Worm (Caenorhabditis elegans): Measurements from ENCODE around the gene spe-18.

The spe-18 gene

ce11 chrII:13187188-13187587 lies 34.0 kb upstream of the spe-18 start, which contains the start of gene mecr-1 (continued):
- no peak for TF ChIP-seq ZK337.2 (GFP tag; IDR thresholded peaks at IDR 0.05)
- peak; percentile 82 for TF ChIP-seq R02D3.7 (tag; optimal IDR thresholded peaks at IDR 0.05)

- no peak for TF ChIP-seq zag-1 (tag; optimal IDR thresholded peaks at IDR 0.05)
- TF ChIP-seq egl-43 (GFP tag; IDR thresholded peaks at IDR 0.05) = peak; percentile 44; the same call in 1 of the 2 replicates
Observed at ce11 chrII:13184129-13184528, 30.9 kb upstream of the spe-18 start, which contains the start of gene W09H1.3. Gene W09H1.3 (plus strand): TSS chrII:13184429.

- TF ChIP-seq zfp-2 (tag; optimal IDR thresholded peaks at IDR 0.05) = no peak
- no peak for TF ChIP-seq zag-1 (tag; optimal IDR thresholded peaks at IDR 0.05)
- TF ChIP-seq aha-1 (tag) = peak; percentile 31
Observed at ce11 chrII:13183228-13183755, 30.1 kb upstream of the spe-18 start, which contains the start of the genes W09H1.4 and his-73. Gene W09H1.4 (plus strand): TSS chrII:13183528. Gene his-73 (plus strand): TSS chrII:13183705.

ce11 chrII:13182295-13182694 lies 29.1 kb upstream of the spe-18 start:
- TF ChIP-seq set-16 (GFP tag; IDR thresholded peaks at IDR 0.05) = peak; percentile 52

- no peak for TF ChIP-seq ceh-28 (tag; optimal IDR thresholded peaks at IDR 0.05)
- no peak for TF ChIP-seq fkh-10 (GFP tag; optimal IDR thresholded peaks at IDR 0.05)
- TF ChIP-seq fos-1 (tag; optimal IDR thresholded peaks at IDR 0.05) = no peak
Observed at ce11 chrII:13181465-13181864, 28.3 kb upstream of the spe-18 start, which contains the start of gene W09H1.1. Gene W09H1.1 (minus strand): TSS chrII:13181565.

ce11 chrII:13174435-13174834 lies 21.2 kb upstream of the spe-18 start:
- TF ChIP-seq set-16 (GFP tag; IDR thresholded peaks at IDR 0.05) = peak; percentile 68
- no peak for TF ChIP-seq nhr-25 (tag; optimal IDR thresholded peaks at IDR 0.05; ENCODE audit: borderline replicate concordance, insufficient read depth)
- TF ChIP-seq mxl-3 (GFP tag; optimal IDR thresholded peaks at IDR 0.05) = peak; percentile 53
- TF ChIP-seq ceh-32 (tag; optimal IDR thresholded peaks at IDR 0.05; ENCODE audit: poor library complexity) = no peak

- TF ChIP-seq mxl-3 (GFP tag; optimal IDR thresholded peaks at IDR 0.05) (peak; percentile 22), sdz-12 (GFP tag; optimal IDR thresholded peaks at IDR 0.05) (peak; percentile 3), zip-11 (GFP tag; IDR thresholded peaks at IDR 0.05) (no peak), pha-4 (GFP tag; IDR thresholded peaks at IDR 0.05) (no peak), pha-4 (tag; optimal IDR thresholded peaks at IDR 0.05) (no peak), set-16 (GFP tag; IDR thresholded peaks at IDR 0.05) (peak; percentile 61), aha-1 (tag) (peak; percentile 76), hlh-11 (tag; optimal IDR thresholded peaks at IDR 0.05) (peak; percentile 13)
Observed at ce11 chrII:13170696-13171095, 17.5 kb upstream of the spe-18 start.

ce11 chrII:13167493-13167892 lies 14.3 kb upstream of the spe-18 start:
- TF ChIP-seq mxl-3 (GFP tag; optimal IDR thresholded peaks at IDR 0.05) (peak; percentile 16), Y48G9A.11 (GFP tag; IDR thresholded peaks at IDR 0.05) (no peak), zfp-3 (GFP tag; conservative IDR thresholded peaks at IDR 0.05) (no peak), hlh-11 (tag; optimal IDR thresholded peaks at IDR 0.05) (peak; percentile 52), nhr-48 (tag; optimal IDR thresholded peaks at IDR 0.05) (peak; percentile 24), nhr-28 (tag; optimal IDR thresholded peaks at IDR 0.05) (peak; percentile 38), zag-1 (tag; optimal IDR thresholded peaks at IDR 0.05) (no peak), spr-1 (tag; optimal IDR thresholded peaks at IDR 0.05) (peak; percentile 25)

- TF ChIP-seq unc-62 (GFP tag; optimal IDR thresholded peaks at IDR 0.05 in 1 of 2) = peak in 1 of 2 experiments; percentile 40
- no peak for TF ChIP-seq unc-62 (tag; optimal IDR thresholded peaks at IDR 0.05)
- no peak for TF ChIP-seq daf-8 (GFP tag; IDR thresholded peaks at IDR 0.05)
- TF ChIP-seq ceh-82 (tag; optimal IDR thresholded peaks at IDR 0.05) = no peak
- TF ChIP-seq vab-7 (GFP tag; IDR thresholded peaks at IDR 0.05) = no peak
- peak; percentile 93 for TF ChIP-seq hlh-30 (tag; optimal IDR thresholded peaks at IDR 0.05; ENCODE audit: insufficient read depth)
- no peak for TF ChIP-seq ceh-20 (GFP tag; IDR thresholded peaks at IDR 0.05)
- no peak for TF ChIP-seq ZK337.2 (GFP tag; IDR thresholded peaks at IDR 0.05)
- no peak for TF ChIP-seq lin-39 (tag; optimal IDR thresholded peaks at IDR 0.05)
- TF ChIP-seq zag-1 (tag; optimal IDR thresholded peaks at IDR 0.05) = no peak
- no peak for TF ChIP-seq lin-38 (GFP tag; IDR thresholded peaks at IDR 0.05)
- no peak for TF ChIP-seq F44E2.7 (GFP tag; IDR thresholded peaks at IDR 0.05)
- no peak for TF ChIP-seq sdz-12 (GFP tag; optimal IDR thresholded peaks at IDR 0.05)
- no peak for TF ChIP-seq zfp-3 (GFP tag; conservative IDR thresholded peaks at IDR 0.05)
- TF ChIP-seq set-16 (GFP tag; IDR thresholded peaks at IDR 0.05) = no peak
- TF ChIP-seq hmg-1.1 (GFP tag; IDR thresholded peaks at IDR 0.05) = no peak
Observed at ce11 chrII:13165683-13166259, 12.6 kb upstream of the spe-18 start, which contains the start of gene moe-3. Gene moe-3 (minus strand): TSS chrII:13165733.
